Worm (Caenorhabditis elegans): ENCODE measurements around the gene F53F1.6.
"Not testable (repeated sequence)": the region's sequence is repeated elsewhere in the genome, so short reads cannot be mapped to it uniquely, and the experiment has no call there.

DNA sequence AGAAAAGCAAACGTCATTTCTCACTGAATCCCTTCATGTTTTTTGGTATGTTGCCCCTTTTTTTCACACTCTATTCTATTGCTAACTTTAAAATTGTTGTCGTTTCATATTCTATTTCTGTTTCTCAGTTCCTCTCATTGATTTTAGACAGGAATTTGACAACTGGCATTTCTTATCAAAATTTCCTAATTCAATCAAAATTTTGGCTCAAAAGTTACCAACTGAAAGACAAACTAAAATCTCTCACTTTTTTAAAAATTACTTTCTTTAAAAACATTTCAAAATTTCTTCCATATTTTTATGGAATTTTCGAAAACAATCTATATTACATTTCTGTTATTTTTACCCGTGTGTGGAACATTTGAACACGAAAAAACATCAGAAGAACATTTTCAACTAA lies 26.1 kb upstream of the F53F1.6 start, which contains the start of gene Y2H9A.6:
- not testable (repeated sequence) for TF ChIP-seq F57A8.1 (GFP tag; optimal IDR thresholded peaks at IDR 0.05); D2030.7 (GFP tag; IDR thresholded peaks at IDR 0.05); chd-7 (tag; optimal IDR thresholded peaks at IDR 0.05); ama-1 (optimal IDR thresholded peaks at IDR 0.05); ama-1 (GFP tag; optimal IDR thresholded peaks at IDR 0.05); snpc-4 (GFP tag; optimal IDR thresholded peaks at IDR 0.05); snpc-4 (tag; optimal IDR thresholded peaks at IDR 0.05); nfyb-1 (GFP tag; IDR thresholded peaks at IDR 0.05); C06A6.2 (GFP tag; conservative IDR thresholded peaks at IDR 0.05); sptf-2 (GFP tag; optimal IDR thresholded peaks at IDR 0.05); dox-1 (GFP tag; IDR thresholded peaks at IDR 0.05); mes-4 (tag; optimal IDR thresholded peaks at IDR 0.05); cebp-1 (GFP tag; IDR thresholded peaks at IDR 0.05); cebp-1 (tag; optimal IDR thresholded peaks at IDR 0.05); nhr-90 (tag; optimal IDR thresholded peaks at IDR 0.05); lin-35 (GFP tag; optimal IDR thresholded peaks at IDR 0.05); unc-130 (GFP tag; optimal IDR thresholded peaks at IDR 0.05)
